Fruit fly (Drosophila melanogaster): Measurements from ENCODE around the gene CG14435.
A peak's percentile ranks its signal among the peaks of the same experiment; 100 is the strongest.

CG14435 gene

dm6 chrX:6856332-6856995 lies 12.7 kb upstream of the CG14435 start (continued):
- TF ChIP-seq CG4282 (GFP tag; optimal IDR thresholded peaks at IDR 0.05) (no peak), lbe (GFP tag; optimal IDR thresholded peaks at IDR 0.05) (peak; percentile 3), B-H1 (GFP tag; IDR thresholded peaks at IDR 0.05) (peak; percentile 62), CG31224 (GFP tag; IDR thresholded peaks at IDR 0.05) (peak; percentile 58), pros (GFP tag; optimal IDR thresholded peaks at IDR 0.05) (no peak), bsh (GFP tag; optimal IDR thresholded peaks at IDR 0.05) (peak in 1 of 2 experiments; percentile 78), Xrp1 (GFP tag; IDR thresholded peaks at IDR 0.05) (peak; percentile 81), unc-4 (GFP tag; IDR thresholded peaks at IDR 0.05; ENCODE audit: partially characterized antibody) (no peak), al (GFP tag; IDR thresholded peaks at IDR 0.05) (peak; percentile 70), nerfin-1 (tag; optimal IDR thresholded peaks at IDR 0.05) (peak; percentile 2), Dfd (GFP tag; optimal IDR thresholded peaks at IDR 0.05) (no peak), TFAM (GFP tag; optimal IDR thresholded peaks at IDR 0.05) (no peak), CG30403 (GFP tag; optimal IDR thresholded peaks at IDR 0.05) (peak; percentile 64), jing (GFP tag; optimal IDR thresholded peaks at IDR 0.05) (no peak), CG13296 (GFP tag; optimal IDR thresholded peaks at IDR 0.05) (peak; percentile 45), hkb (optimal IDR thresholded peaks at IDR 0.05) (no peak), hkb (GFP tag; IDR thresholded peaks at IDR 0.05) (peak; percentile 74), trem (tag; optimal IDR thresholded peaks at IDR 0.05) (peak; percentile 38), mam (GFP tag; optimal IDR thresholded peaks at IDR 0.05) (no peak), odd (GFP tag; optimal IDR thresholded peaks at IDR 0.05) (peak; percentile 18), CG1602 (GFP tag; optimal IDR thresholded peaks at IDR 0.05) (peak; percentile 43), Asciz (GFP tag; optimal IDR thresholded peaks at IDR 0.05) (peak; percentile 73), CG13123 (GFP tag; optimal IDR thresholded peaks at IDR 0.05) (no peak), fu2 (GFP tag; optimal IDR thresholded peaks at IDR 0.05) (peak; percentile 7), az2 (GFP tag; optimal IDR thresholded peaks at IDR 0.05) (peak; percentile 48), crol (GFP tag; IDR thresholded peaks at IDR 0.05) (peak; percentile 85), CG7372 (GFP tag; IDR thresholded peaks at IDR 0.05) (peak; percentile 70), ap (GFP tag; IDR thresholded peaks at IDR 0.05) (peak; percentile 76), Eip74EF (GFP tag; optimal IDR thresholded peaks at IDR 0.05) (peak in 1 of 2 experiments; percentile 31), lab (GFP tag; optimal IDR thresholded peaks at IDR 0.05) (peak; percentile 82), Dll (GFP tag; IDR thresholded peaks at IDR 0.05; ENCODE audit: partially characterized antibody) (no peak), HmgZ (tag; optimal IDR thresholded peaks at IDR 0.05) (peak; percentile 45), CG1603 (tag; optimal IDR thresholded peaks at IDR 0.05) (no peak), ATbp (GFP tag; optimal IDR thresholded peaks at IDR 0.05) (peak; percentile 76), CG7987 (GFP tag; optimal IDR thresholded peaks at IDR 0.05) (no peak), oc (tag; optimal IDR thresholded peaks at IDR 0.05) (peak; percentile 61), CG3726 (GFP tag; IDR thresholded peaks at IDR 0.05) (0 out of 3 replicates have a peak, but pooled peaks have one; percentile 7), org-1 (GFP tag; optimal IDR thresholded peaks at IDR 0.05) (peak; percentile 33), Ets97D (GFP tag; optimal IDR thresholded peaks at IDR 0.05) (no peak), slp2 (GFP tag; optimal IDR thresholded peaks at IDR 0.05) (peak; percentile 1), CG15601 (tag; optimal IDR thresholded peaks at IDR 0.05) (peak; percentile 37), bcd (GFP tag; optimal IDR thresholded peaks at IDR 0.05) (peak; percentile 77), CG3407 (GFP tag; optimal IDR thresholded peaks at IDR 0.05) (peak; percentile 19), pfk (GFP tag; optimal IDR thresholded peaks at IDR 0.05) (no peak), Atf3 (GFP tag; optimal IDR thresholded peaks at IDR 0.05) (no peak), MBD-R2 (GFP tag; IDR thresholded peaks at IDR 0.05) (peak; percentile 41; the same call in 1 of the 2 replicates), CG2678 (tag; optimal IDR thresholded peaks at IDR 0.05) (peak; percentile 85), CG11085 (GFP tag; IDR thresholded peaks at IDR 0.05) (peak; percentile 47; the same call in 1 of the 2 replicates), CG7556 (GFP tag; optimal IDR thresholded peaks at IDR 0.05) (peak; percentile 63)

Data from whole organism, embryonic.